Worm (Caenorhabditis elegans) whole organism, early embryonic: ENCODE results near the gene ric-7.

Experiments
- B0310.2 ChIP-seq: sonication (generic microtip); optimal IDR thresholded peaks from 2 replicates; lab custom pipeline; 2016; ENCODE audit warnings: mild to moderate bottlenecking, missing genetic modification characterization, missing compliant biosample characterization
- F13C5.2 ChIP-seq: sonication (generic microtip); optimal IDR thresholded peaks from 2 replicates; lab custom pipeline; 2017; ENCODE audit warnings: mild to moderate bottlenecking, missing genetic modification characterization, inconsistent platforms, missing compliant biosample characterization
- aly-1 ChIP-seq: sonication (generic microtip); optimal IDR thresholded peaks from 2 replicates; lab custom pipeline; 2016; ENCODE audit warnings: missing genetic modification characterization, missing compliant biosample characterization
- ama-1 ChIP-seq: fragments of 150-350 bp; optimal IDR thresholded peaks from 2 replicates; lab custom pipeline; 2014
- ceh-13 ChIP-seq: fragments of 200-800 bp; sonication (Bioruptor generic); optimal IDR thresholded peaks from 2 replicates; lab custom pipeline; 2018; ENCODE audit warnings: mild to moderate bottlenecking, missing genetic modification characterization, missing compliant biosample characterization
- flt-1 ChIP-seq: fragments of 200-800 bp; sonication (Bioruptor generic); IDR thresholded peaks from 2 replicates; pipeline ENCODE4 v1.3.6; 2022; ENCODE audit warnings: missing genetic modification characterization, missing compliant biosample characterization
- hmbx-1 ChIP-seq: sonication (generic microtip); optimal IDR thresholded peaks from 2 replicates; lab custom pipeline; 2016; ENCODE audit warnings: mild to moderate bottlenecking, missing genetic modification characterization, missing compliant biosample characterization
- hmg-4 ChIP-seq: fragments of 200-800 bp; sonication (Bioruptor generic); optimal IDR thresholded peaks from 2 replicates; lab custom pipeline; 2018; ENCODE audit warnings: mild to moderate bottlenecking, missing genetic modification characterization, missing compliant biosample characterization
- hnd-1 ChIP-seq: sonication (generic microtip); optimal IDR thresholded peaks from 2 replicates; lab custom pipeline; 2016; ENCODE audit warnings: missing genetic modification characterization, missing compliant biosample characterization
- scrt-1 ChIP-seq: fragments of 200-800 bp; sonication (Bioruptor generic); IDR thresholded peaks from 2 replicates; pipeline ENCODE4 v1.3.6; 2022; ENCODE audit warnings: missing genetic modification characterization, missing compliant biosample characterization
- tbx-11 ChIP-seq: fragments of 200-800 bp; sonication (Bioruptor generic); IDR thresholded peaks from 2 replicates; pipeline ENCODE4 v1.3.6; 2022; ENCODE audit warnings: missing genetic modification characterization, missing compliant biosample characterization
- tbx-37 ChIP-seq: fragments of 200-800 bp; sonication (Bioruptor generic); conservative IDR thresholded peaks from 2 replicates; pipeline ENCODE4 v1.3.6; 2022; ENCODE audit warnings: missing genetic modification reagents, missing genetic modification characterization, missing compliant biosample characterization
- tra-4 ChIP-seq: sonication (generic microtip); optimal IDR thresholded peaks from 2 replicates; lab custom pipeline; 2017; ENCODE audit warnings: missing genetic modification characterization, missing compliant biosample characterization

DNA sequence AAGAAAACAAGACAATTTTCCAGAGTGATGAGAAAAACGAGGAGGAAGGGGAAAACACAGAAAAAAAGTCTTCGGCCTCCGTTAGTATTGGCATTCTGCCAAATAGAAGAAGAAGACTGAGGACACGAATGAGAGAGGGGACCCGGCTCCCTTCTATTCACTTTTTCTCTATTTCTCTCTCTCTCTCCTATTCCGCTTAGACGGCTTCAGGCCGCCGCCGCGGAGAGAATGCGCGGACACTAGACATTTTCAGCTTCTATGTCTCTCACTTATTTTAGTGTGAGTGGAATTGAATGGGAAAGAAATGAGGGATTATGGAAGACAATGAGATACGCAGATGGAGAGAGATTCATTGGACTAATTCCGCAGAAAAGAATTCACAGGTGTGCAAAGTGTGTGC is 1.1 kb upstream of the ric-7 start:
- TF ChIP-seq ama-1 (lab: Kevin White, UChicago) = no peak
- no peak for TF ChIP-seq flt-1 (GFP tag; lab: Robert Waterston, UW)
- TF ChIP-seq tbx-37 (GFP tag; lab: Robert Waterston, UW) = no peak
- no peak for TF ChIP-seq tra-4 (tag; lab: Kevin White, UChicago)
- no peak for TF ChIP-seq tbx-11 (GFP tag; lab: Robert Waterston, UW)
- no peak for TF ChIP-seq scrt-1 (GFP tag; lab: Robert Waterston, UW)
- no peak for TF ChIP-seq hnd-1 (tag; lab: Kevin White, UChicago)
- TF ChIP-seq hmg-4 (GFP tag; lab: Kevin White, UChicago) = no peak
- no peak for TF ChIP-seq ceh-13 (GFP tag; lab: Kevin White, UChicago)
- TF ChIP-seq F13C5.2 (tag; lab: Kevin White, UChicago) = no peak
- no peak for TF ChIP-seq hmbx-1
- no peak for TF ChIP-seq aly-1 (tag; lab: Kevin White, UChicago)
- no peak for TF ChIP-seq B0310.2
